Fruit fly (Drosophila melanogaster) whole organism, embryonic: ENCODE measurements around the gene tho2.

ENCODE experiments used
- Aef1 ChIP-seq: fragments of 200-800 bp; sonication (Bioruptor generic); IDR thresholded peaks from 3 replicates; pipeline ENCODE4 v1.3.6; 2022; ENCODE audit warnings: missing biosample characterization, missing genetic modification characterization
- Antp ChIP-seq: fragments of 200-800 bp; sonication (Bioruptor generic); optimal IDR thresholded peaks from 3 replicates; lab custom pipeline; 2016; ENCODE audit warnings: missing biosample characterization, missing genetic modification characterization
- B-H2 ChIP-seq: fragments of 200-800 bp; sonication (Bioruptor generic); optimal IDR thresholded peaks from 2 replicates; lab custom pipeline; 2018; ENCODE audit warnings: missing biosample characterization, mild to moderate bottlenecking, missing genetic modification characterization
- CG10147 ChIP-seq: fragments of 200-800 bp; sonication (Bioruptor generic); optimal IDR thresholded peaks from 2 replicates; lab custom pipeline; 2019; ENCODE audit warnings: missing biosample characterization, mild to moderate bottlenecking, missing genetic modification characterization, moderate library complexity
- CG10565 ChIP-seq: fragments of 200-800 bp; sonication (Bioruptor generic); optimal IDR thresholded peaks from 3 replicates; lab custom pipeline; 2016; ENCODE audit warnings: missing biosample characterization, mild to moderate bottlenecking, missing genetic modification characterization
- CG13424 ChIP-seq: fragments of 200-800 bp; sonication (Bioruptor generic); optimal IDR thresholded peaks from 2 replicates; lab custom pipeline; 2019; ENCODE audit warnings: missing biosample characterization, mild to moderate bottlenecking, missing genetic modification characterization, moderate library complexity
- CG15696 ChIP-seq: fragments of 200-800 bp; sonication (Bioruptor generic); optimal IDR thresholded peaks from 2 replicates; lab custom pipeline; 2019; ENCODE audit warnings: missing biosample characterization, mild to moderate bottlenecking, missing genetic modification characterization, moderate library complexity
- CG17829 ChIP-seq: fragments of 200-800 bp; optimal IDR thresholded peaks from 2 replicates; lab custom pipeline; 2019; ENCODE audit warnings: missing biosample characterization, mild to moderate bottlenecking, missing genetic modification characterization, moderate library complexity
- CG2129 ChIP-seq: fragments of 200-800 bp; sonication (Bioruptor generic); IDR thresholded peaks from 2 replicates; pipeline ENCODE4 v1.3.6; 2022; ENCODE audit warnings: missing biosample characterization, missing genetic modification characterization; ENCODE audit not compliant: partially characterized antibody
- CG31365 ChIP-seq: fragments of 200-800 bp; sonication (Bioruptor generic); optimal IDR thresholded peaks from 2 replicates; lab custom pipeline; 2018; ENCODE audit warnings: missing biosample characterization, mild to moderate bottlenecking, missing genetic modification characterization
- CG31441 ChIP-seq: fragments of 200-800 bp; sonication (Bioruptor generic); IDR thresholded peaks from 2 replicates; pipeline ENCODE4 v1.3.6; 2022; ENCODE audit warnings: missing biosample characterization, missing genetic modification characterization
- CG4404 ChIP-seq: fragments of 200-800 bp; sonication (Bioruptor generic); IDR thresholded peaks from 2 replicates; pipeline ENCODE4 v1.3.6; 2022; ENCODE audit warnings: missing biosample characterization, missing genetic modification characterization
- CG4854 ChIP-seq: fragments of 200-800 bp; sonication (Bioruptor generic); optimal IDR thresholded peaks from 2 replicates; lab custom pipeline; 2016; ENCODE audit warnings: missing biosample characterization, missing genetic modification characterization, inconsistent platforms
- CG5180 ChIP-seq: fragments of 200-800 bp; sonication (Bioruptor generic); optimal IDR thresholded peaks from 3 replicates; lab custom pipeline; 2017; ENCODE audit warnings: missing biosample characterization, missing genetic modification characterization, mild to moderate bottlenecking, moderate library complexity, missing genetic modification reagents
- CG6683 ChIP-seq: fragments of 200-800 bp; sonication (Bioruptor generic); optimal IDR thresholded peaks from 2 replicates; lab custom pipeline; 2017; ENCODE audit warnings: missing biosample characterization, mild to moderate bottlenecking, missing genetic modification characterization, missing genetic modification reagents
- CG9437 ChIP-seq: fragments of 200-800 bp; sonication (Bioruptor generic); optimal IDR thresholded peaks from 2 replicates; lab custom pipeline; 2018; ENCODE audit warnings: missing biosample characterization, mild to moderate bottlenecking, missing genetic modification characterization
- Eip74EF ChIP-seq, 2 experiments: fragments of 200-800 bp in 1 of 2; fragments of >200 bp in 1 of 2; sonication (Bioruptor generic) in 1 of 2; optimal IDR thresholded peaks; 2 replicates each; lab custom pipeline; 2017 to 2019; ENCODE audit warnings: missing biosample characterization in 2 of 2, missing genetic modification characterization in 2 of 2, mild to moderate bottlenecking in 1 of 2, moderate library complexity in 1 of 2
- HmgZ ChIP-seq: fragments of 200-800 bp; sonication (Bioruptor generic); optimal IDR thresholded peaks from 2 replicates; lab custom pipeline; 2018; ENCODE audit warnings: missing biosample characterization, mild to moderate bottlenecking, missing genetic modification characterization
- Hmx ChIP-seq: fragments of 200-800 bp; sonication (Bioruptor generic); optimal IDR thresholded peaks from 2 replicates; lab custom pipeline; 2016; ENCODE audit warnings: missing biosample characterization, missing genetic modification characterization
- Neu2 ChIP-seq: fragments of 200-800 bp; sonication (Bioruptor generic); optimal IDR thresholded peaks from 3 replicates; lab custom pipeline; 2016; ENCODE audit warnings: missing biosample characterization, missing genetic modification characterization, borderline replicate concordance
- Sin3A ChIP-seq: fragments of >200 bp; optimal IDR thresholded peaks from 2 replicates; lab custom pipeline; 2018
- amos ChIP-seq: fragments of 200-800 bp; sonication (Bioruptor generic); IDR thresholded peaks from 2 replicates; pipeline ENCODE4 v1.3.6; 2022; ENCODE audit warnings: missing biosample characterization, missing genetic modification characterization; ENCODE audit not compliant: partially characterized antibody
- aop ChIP-seq: fragments of 200-800 bp; sonication (Bioruptor generic); IDR thresholded peaks from 2 replicates; pipeline ENCODE4 v1.3.6; 2022; ENCODE audit warnings: missing biosample characterization, missing genetic modification characterization
- cg ChIP-seq: fragments of 200-800 bp; sonication (Bioruptor generic); optimal IDR thresholded peaks from 3 replicates; lab custom pipeline; 2019; ENCODE audit warnings: missing biosample characterization, mild to moderate bottlenecking, missing genetic modification characterization, moderate library complexity
- chinmo ChIP-seq: fragments of 200-800 bp; sonication (Bioruptor generic); IDR thresholded peaks from 4 replicates; pipeline ENCODE4 v1.3.6; 2022; ENCODE audit warnings: missing biosample characterization, missing genetic modification characterization; ENCODE audit not compliant: partially characterized antibody
- croc ChIP-seq: fragments of 200-800 bp; sonication (Bioruptor generic); conservative IDR thresholded peaks from 3 replicates; pipeline ENCODE4 v1.3.6; 2022; ENCODE audit warnings: missing biosample characterization, missing genetic modification characterization
- crol ChIP-seq: fragments of 200-800 bp; sonication (Bioruptor generic); IDR thresholded peaks from 2 replicates; pipeline ENCODE4 v1.3.6; 2022; ENCODE audit warnings: missing biosample characterization, missing genetic modification characterization
- danr ChIP-seq: fragments of 200-800 bp; sonication (Bioruptor generic); IDR thresholded peaks from 2 replicates; pipeline ENCODE4 v1.3.6; 2022; ENCODE audit warnings: missing biosample characterization, missing genetic modification characterization
- fd102C ChIP-seq: fragments of 200-800 bp; sonication (Bioruptor generic); optimal IDR thresholded peaks from 2 replicates; lab custom pipeline; 2018; ENCODE audit warnings: missing biosample characterization, mild to moderate bottlenecking, missing genetic modification characterization, moderate library complexity
- fu2 ChIP-seq: fragments of 200-800 bp; sonication (Bioruptor generic); optimal IDR thresholded peaks from 2 replicates; lab custom pipeline; 2016; ENCODE audit warnings: missing biosample characterization, missing genetic modification characterization
- gem ChIP-seq: fragments of 200-800 bp; sonication (Bioruptor generic); optimal IDR thresholded peaks from 2 replicates; lab custom pipeline; 2019; ENCODE audit warnings: missing biosample characterization, mild to moderate bottlenecking, missing genetic modification characterization, moderate library complexity
- jigr1 ChIP-seq: fragments of 200-800 bp; sonication (Bioruptor generic); IDR thresholded peaks from 3 replicates; pipeline ENCODE4 v1.3.6; 2022; ENCODE audit warnings: missing biosample characterization, missing genetic modification characterization
- nau ChIP-seq: fragments of 200-800 bp; sonication (Bioruptor generic); optimal IDR thresholded peaks from 3 replicates; lab custom pipeline; 2017; ENCODE audit warnings: missing biosample characterization, mild to moderate bottlenecking, missing genetic modification characterization, missing genetic modification reagents
- nom ChIP-seq: fragments of 200-800 bp; sonication (Bioruptor generic); optimal IDR thresholded peaks from 2 replicates; lab custom pipeline; 2017; ENCODE audit warnings: missing biosample characterization, missing genetic modification characterization, mild to moderate bottlenecking, moderate library complexity, missing genetic modification reagents
- pho ChIP-seq: fragments of 200-800 bp; sonication (Bioruptor generic); optimal IDR thresholded peaks from 2 replicates; lab custom pipeline; 2016; ENCODE audit warnings: missing biosample characterization, missing genetic modification characterization
- pros ChIP-seq: fragments of 200-800 bp; sonication (Bioruptor generic); optimal IDR thresholded peaks from 3 replicates; lab custom pipeline; 2019; ENCODE audit warnings: missing biosample characterization, mild to moderate bottlenecking, missing genetic modification characterization, moderate library complexity
- sens-2 ChIP-seq: fragments of 200-800 bp; sonication (Bioruptor generic); IDR thresholded peaks from 2 replicates; pipeline ENCODE4 v1.3.6; 2022; ENCODE audit warnings: missing biosample characterization, missing genetic modification characterization
- unpg ChIP-seq: fragments of 200-800 bp; sonication (Bioruptor generic); optimal IDR thresholded peaks from 3 replicates; lab custom pipeline; 2018; ENCODE audit warnings: missing biosample characterization, mild to moderate bottlenecking, missing genetic modification characterization, moderate library complexity

Gene tho2

DNA sequence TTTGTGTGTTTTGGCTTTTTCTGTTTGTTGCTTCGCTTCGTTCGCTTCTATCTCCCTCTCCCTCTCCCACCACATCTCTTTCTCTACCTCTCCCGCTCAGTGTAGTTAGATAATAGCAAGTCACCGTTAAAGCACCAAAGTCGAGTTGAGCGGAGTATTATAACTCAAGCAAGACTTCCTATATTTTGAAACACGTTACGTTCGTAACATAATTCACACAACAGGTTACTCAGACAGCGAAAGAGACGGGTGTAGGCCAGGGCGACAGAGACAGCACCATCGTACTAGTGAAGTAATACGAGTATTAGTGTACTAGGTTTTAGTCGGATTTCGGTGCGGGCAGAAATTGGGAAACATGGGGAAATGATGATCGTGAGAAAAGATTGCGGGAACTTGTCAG is 28.6 kb upstream of the tho2 start (continued):
- TF ChIP-seq aop (GFP tag; lab: Robert Waterston, UW), result peak; percentile 38; the same call in 1 of the 2 replicates
- TF ChIP-seq Aef1 (GFP tag; lab: Robert Waterston, UW), result no peak
- TF ChIP-seq CG4854 (GFP tag; lab: Kevin White, UChicago), result no peak
- TF ChIP-seq Antp (GFP tag; lab: Kevin White, UChicago), result no peak
- no peak for TF ChIP-seq jigr1 (GFP tag; lab: Robert Waterston, UW)
- TF ChIP-seq gem (tag; lab: Kevin White, UChicago), result no peak
- no peak for TF ChIP-seq croc (GFP tag; lab: Robert Waterston, UW)
- TF ChIP-seq B-H2 (GFP tag; lab: Kevin White, UChicago), result no peak
- TF ChIP-seq sens-2 (GFP tag; lab: Robert Waterston, UW), result no peak
- no peak for TF ChIP-seq Hmx
- no peak for TF ChIP-seq CG2129 (GFP tag; lab: Robert Waterston, UW)
- TF ChIP-seq CG10565 (GFP tag; lab: Kevin White, UChicago), result no peak
- TF ChIP-seq Eip74EF (GFP tag; optimal IDR thresholded peaks at IDR 0.05; lab: Kevin White, UChicago), result peak in 1 of 2 experiments; percentile 78
- TF ChIP-seq Sin3A, result no peak
- TF ChIP-seq CG6683 (GFP tag; lab: Kevin White, UChicago), result no peak
- TF ChIP-seq danr (GFP tag; lab: Robert Waterston, UW), result no peak
- no peak for TF ChIP-seq fd102C (GFP tag; lab: Kevin White, UChicago)
- no peak for TF ChIP-seq CG4404 (GFP tag; lab: Robert Waterston, UW)
- TF ChIP-seq amos (GFP tag; lab: Robert Waterston, UW), result no peak
- TF ChIP-seq CG5180 (GFP tag; lab: Kevin White, UChicago), result no peak
- TF ChIP-seq pros (GFP tag; lab: Kevin White, UChicago), result no peak
- no peak for TF ChIP-seq fu2 (GFP tag; lab: Kevin White, UChicago)
- no peak for TF ChIP-seq pho (GFP tag; lab: Kevin White, UChicago)
- no peak for TF ChIP-seq CG31441
- TF ChIP-seq HmgZ (tag; lab: Kevin White, UChicago), result no peak
- TF ChIP-seq CG17829, result no peak
- no peak for TF ChIP-seq CG13424 (tag; lab: Kevin White, UChicago)
- TF ChIP-seq nau (GFP tag; lab: Kevin White, UChicago), result no peak
- TF ChIP-seq CG10147, result no peak
- no peak for TF ChIP-seq CG15696 (tag; lab: Kevin White, UChicago)
- no peak for TF ChIP-seq nom
- no peak for TF ChIP-seq unpg (GFP tag; lab: Kevin White, UChicago)
- TF ChIP-seq cg (GFP tag; lab: Kevin White, UChicago), result peak; percentile 7

DNA sequence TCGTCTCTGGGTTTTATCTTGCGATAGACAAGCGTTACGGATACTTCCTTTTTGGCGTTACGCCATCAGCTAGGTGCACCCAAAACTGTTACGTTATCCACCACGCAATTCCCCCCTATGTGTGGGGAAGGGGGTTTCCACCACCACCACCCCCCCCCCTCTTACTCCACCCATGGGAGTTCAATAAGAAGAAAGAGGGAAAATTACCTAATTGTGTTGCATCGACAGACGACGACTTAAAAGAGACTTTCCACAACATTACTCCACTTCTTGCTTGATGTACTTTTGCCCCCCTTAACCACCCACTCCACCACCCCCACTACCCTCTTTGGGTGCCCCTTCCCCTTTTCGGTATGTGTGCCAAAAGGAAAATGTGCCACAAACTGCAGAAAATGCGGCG is 28.2 kb upstream of the tho2 start:
- no peak for TF ChIP-seq Neu2
- peak; percentile 78 for TF ChIP-seq crol (GFP tag; lab: Robert Waterston, UW)
- TF ChIP-seq CG31365 (tag; lab: Kevin White, UChicago), result no peak
- TF ChIP-seq CG9437, result peak; percentile 56
- 0 out of 4 replicates have a peak, but pooled peaks have one; percentile 54 for TF ChIP-seq chinmo (GFP tag; lab: Robert Waterston, UW)
